Fruit fly (Drosophila melanogaster) whole organism, prepupa: Measurements from ENCODE around the gene GstD1.

Experiments used
- CG11294 ChIP-seq: fragments of 200-800 bp; sonication (Bioruptor generic); IDR thresholded peaks from 2 replicates; pipeline ENCODE4 v1.3.6; 2022; ENCODE audit warnings: missing biosample characterization, missing genetic modification characterization
- CG16779 ChIP-seq: fragments of 200-800 bp; sonication (Bioruptor generic); optimal IDR thresholded peaks from 3 replicates; lab custom pipeline; 2017; ENCODE audit warnings: missing biosample characterization, mild to moderate bottlenecking, missing genetic modification characterization
- CG4318 ChIP-seq: fragments of 200-800 bp; sonication (Bioruptor generic); optimal IDR thresholded peaks from 3 replicates; lab custom pipeline; 2017; ENCODE audit warnings: missing biosample characterization, mild to moderate bottlenecking, missing genetic modification characterization
- CG6276 ChIP-seq: fragments of 200-800 bp; sonication (Bioruptor generic); optimal IDR thresholded peaks from 2 replicates; lab custom pipeline; 2017; ENCODE audit warnings: missing biosample characterization, mild to moderate bottlenecking, missing genetic modification characterization
- CG6854 ChIP-seq: fragments of 200-800 bp; sonication (Bioruptor generic); optimal IDR thresholded peaks from 2 replicates; lab custom pipeline; 2017; ENCODE audit warnings: missing biosample characterization, mild to moderate bottlenecking, missing genetic modification characterization
- Gug ChIP-seq: fragments of 200-800 bp; sonication (Bioruptor generic); IDR thresholded peaks from 2 replicates; pipeline ENCODE4 v1.3.6; 2022; ENCODE audit warnings: missing biosample characterization, missing genetic modification characterization
- achi ChIP-seq: fragments of 200-800 bp; sonication (Bioruptor generic); optimal IDR thresholded peaks from 3 replicates; lab custom pipeline; 2016; ENCODE audit warnings: missing biosample characterization, missing genetic modification characterization
- fd85E ChIP-seq: fragments of 200-800 bp; sonication (Bioruptor generic); optimal IDR thresholded peaks from 3 replicates; lab custom pipeline; 2016; ENCODE audit warnings: missing biosample characterization, missing genetic modification characterization
- pdm3 ChIP-seq: fragments of 200-800 bp; sonication (Bioruptor generic); optimal IDR thresholded peaks from 3 replicates; lab custom pipeline; 2016; ENCODE audit warnings: missing biosample characterization, missing genetic modification characterization
- topi ChIP-seq: fragments of 200-800 bp; sonication (Bioruptor generic); optimal IDR thresholded peaks from 3 replicates; lab custom pipeline; 2016; ENCODE audit warnings: missing biosample characterization, missing genetic modification characterization

DNA sequence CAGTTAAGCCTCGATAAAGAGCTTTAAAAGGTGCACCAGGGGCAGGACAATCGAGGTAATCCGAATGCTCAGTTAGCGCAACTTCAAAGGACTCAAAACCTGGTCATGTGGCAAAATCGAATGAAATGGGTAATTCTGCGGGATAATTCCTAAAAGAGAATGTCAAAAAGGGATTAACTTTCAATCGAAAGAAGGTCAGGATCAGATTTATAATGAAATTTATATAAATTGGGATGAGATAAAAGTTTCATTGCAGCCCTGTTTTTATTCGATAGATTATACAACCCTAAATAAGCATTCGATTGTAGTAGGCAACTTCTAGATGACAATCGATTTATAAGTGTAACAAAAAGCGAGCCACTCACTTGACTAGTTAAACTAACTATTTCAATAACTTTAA lies 45.8 kb downstream of the GstD1 start, which contains the start of gene CG10013:
- TF ChIP-seq CG4318 (no peak), CG6276 (GFP tag; lab: Kevin White, UChicago) (no peak), achi (GFP tag; lab: Kevin White, UChicago) (no peak), Gug (GFP tag; lab: Robert Waterston, UW) (no peak), CG16779 (tag; lab: Kevin White, UChicago) (no peak), topi (GFP tag; lab: Kevin White, UChicago) (no peak), pdm3 (GFP tag; lab: Kevin White, UChicago) (no peak), fd85E (GFP tag; lab: Kevin White, UChicago) (no peak), CG6854 (GFP tag; lab: Kevin White, UChicago) (no peak), CG11294 (GFP tag; lab: Robert Waterston, UW) (no peak)
